Fruit fly (Drosophila melanogaster): ENCODE measurements around the gene Tak1.

Gene Tak1

dm6 chrX:20502776-20503503 is 21.8 kb downstream of the Tak1 start (continued):
- TF ChIP-seq CHES-1-like (GFP tag; optimal IDR thresholded peaks at IDR 0.05) (peak; percentile 12), Fer1 (GFP tag; optimal IDR thresholded peaks at IDR 0.05) (peak; percentile 77), gt (GFP tag; IDR thresholded peaks at IDR 0.05) (no peak), D (optimal IDR thresholded peaks at IDR 0.05) (no peak), D (GFP tag; optimal IDR thresholded peaks at IDR 0.05) (peak; percentile 31), mam (GFP tag; optimal IDR thresholded peaks at IDR 0.05) (peak; percentile 41), HLH3B (GFP tag; IDR thresholded peaks at IDR 0.05) (no peak), CG13424 (tag; optimal IDR thresholded peaks at IDR 0.05) (peak; percentile 59), bsh (GFP tag; optimal IDR thresholded peaks at IDR 0.05) (peak in 1 of 2 experiments; percentile 28), Hr51 (GFP tag; optimal IDR thresholded peaks at IDR 0.05) (peak in 1 of 2 experiments; percentile 61), CG13775 (GFP tag; optimal IDR thresholded peaks at IDR 0.05) (peak; percentile 30), ind (GFP tag; optimal IDR thresholded peaks at IDR 0.05) (no peak), CG17361 (GFP tag; IDR thresholded peaks at IDR 0.05) (peak; percentile 60; the same call in 2 of the 3 replicates), Pdp1 (GFP tag; optimal IDR thresholded peaks at IDR 0.05) (peak in 1 of 2 experiments; percentile 6), Vsx1 (GFP tag; optimal IDR thresholded peaks at IDR 0.05) (peak; percentile 31), CG10565 (GFP tag; optimal IDR thresholded peaks at IDR 0.05) (no peak), CG12236 (GFP tag; optimal IDR thresholded peaks at IDR 0.05) (no peak), Hr39 (optimal IDR thresholded peaks at IDR 0.05) (no peak), Nf-YC (tag; optimal IDR thresholded peaks at IDR 0.05) (peak; percentile 31), CG3065 (GFP tag; optimal IDR thresholded peaks at IDR 0.05) (no peak), Fer3 (tag; optimal IDR thresholded peaks at IDR 0.05) (peak; percentile 38), cato (GFP tag; optimal IDR thresholded peaks at IDR 0.05; ENCODE audit: borderline replicate concordance) (no peak), abd-A (tag; optimal IDR thresholded peaks at IDR 0.05) (no peak), eve (GFP tag; optimal IDR thresholded peaks at IDR 0.05) (peak in 1 of 2 experiments; percentile 82), CG1832 (GFP tag; optimal IDR thresholded peaks at IDR 0.05) (no peak), Hmr (GFP tag; optimal IDR thresholded peaks at IDR 0.05) (peak; percentile 68), CG32772 (GFP tag; IDR thresholded peaks at IDR 0.05) (peak; percentile 17; the same call in 1 of the 2 replicates), trh (GFP tag; optimal IDR thresholded peaks at IDR 0.05) (no peak), CG7556 (GFP tag; optimal IDR thresholded peaks at IDR 0.05) (peak; percentile 56), GATAe (GFP tag; conservative IDR thresholded peaks at IDR 0.05) (peak; percentile 63), dimm (GFP tag; IDR thresholded peaks at IDR 0.05) (no peak), hbn (GFP tag; IDR thresholded peaks at IDR 0.05; ENCODE audit: partially characterized antibody) (no peak), mirr (GFP tag; optimal IDR thresholded peaks at IDR 0.05) (peak; percentile 66), CoRest (tag; optimal IDR thresholded peaks at IDR 0.05) (peak; percentile 50), CG9215 (GFP tag; IDR thresholded peaks at IDR 0.05) (peak; percentile 30; the same call in 1 of the 2 replicates), tup (GFP tag; optimal IDR thresholded peaks at IDR 0.05) (no peak), CG34224 (GFP tag; IDR thresholded peaks at IDR 0.05; ENCODE audit: partially characterized antibody) (no peak), grau (tag; optimal IDR thresholded peaks at IDR 0.05) (peak; percentile 59), Xbp1 (GFP tag; optimal IDR thresholded peaks at IDR 0.05) (peak; percentile 21), bigmax (GFP tag; optimal IDR thresholded peaks at IDR 0.05) (no peak), CG1647 (GFP tag; optimal IDR thresholded peaks at IDR 0.05) (no peak), en (GFP tag; optimal IDR thresholded peaks at IDR 0.05) (no peak), Dbx (GFP tag; IDR thresholded peaks at IDR 0.05) (no peak), exex (tag; optimal IDR thresholded peaks at IDR 0.05) (peak; percentile 20), ab (GFP tag; optimal IDR thresholded peaks at IDR 0.05) (no peak), lmd (GFP tag; IDR thresholded peaks at IDR 0.05) (peak; percentile 57), CG3726 (GFP tag; IDR thresholded peaks at IDR 0.05) (no peak), fd3F (GFP tag; optimal IDR thresholded peaks at IDR 0.05) (peak; percentile 4), CG14860 (GFP tag; IDR thresholded peaks at IDR 0.05; ENCODE audit: partially characterized antibody) (no peak)
